Worm (Caenorhabditis elegans): ENCODE data around the gene F43H9.4.

Gene F43H9.4

DNA sequence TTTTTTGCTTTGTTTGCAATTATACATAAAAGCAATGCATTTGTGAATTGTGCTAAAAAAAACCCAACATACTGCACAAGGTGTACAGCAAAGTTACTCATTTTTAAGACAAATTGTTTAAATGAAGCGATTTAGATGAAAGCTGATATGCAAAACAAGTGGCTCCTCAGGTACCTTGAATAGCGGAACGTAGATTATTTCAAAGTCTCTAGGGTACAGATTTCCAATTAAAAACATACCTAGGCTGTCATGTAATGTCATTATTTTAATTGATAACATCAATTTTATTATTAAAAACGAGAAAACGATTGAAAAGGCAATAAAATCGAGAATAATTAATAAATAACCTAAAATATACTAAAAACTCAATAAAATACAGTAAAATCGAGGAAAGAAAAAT lies 35.6 kb downstream of the F43H9.4 start, which contains the start of gene str-139:
Gene str-139 (minus strand): TSS at position 101 of the 400 bp plus-strand sequence.
- TF ChIP-seq bed-2 (GFP tag; IDR thresholded peaks at IDR 0.05) (no peak), aptf-3 (GFP tag; IDR thresholded peaks at IDR 0.05) (no peak), hlh-12 (tag; optimal IDR thresholded peaks at IDR 0.05) (no peak), ekl-4 (GFP tag; IDR thresholded peaks at IDR 0.05) (no peak), rec-8 (tag; optimal IDR thresholded peaks at IDR 0.05) (no peak), athp-1 (tag; optimal IDR thresholded peaks at IDR 0.05) (no peak), attf-6 (GFP tag; IDR thresholded peaks at IDR 0.05) (no peak), F10E7.11 (tag; optimal IDR thresholded peaks at IDR 0.05) (no peak), zfh-2 (GFP tag; conservative IDR thresholded peaks at IDR 0.05) (no peak), snpc-1.3 (tag; optimal IDR thresholded peaks at IDR 0.05; ENCODE audit: insufficient read depth) (no peak), zim-3 (tag; optimal IDR thresholded peaks at IDR 0.05) (no peak), hrde-1 (tag; optimal IDR thresholded peaks at IDR 0.05; ENCODE audit: borderline replicate concordance) (no peak), B0035.1 (tag; optimal IDR thresholded peaks at IDR 0.05) (no peak), F49E8.2 (tag; optimal IDR thresholded peaks at IDR 0.05; ENCODE audit: insufficient read depth) (no peak), F57A8.1 (GFP tag; optimal IDR thresholded peaks at IDR 0.05) (no peak), C17E4.6 (GFP tag; IDR thresholded peaks at IDR 0.05) (no peak), lag-1 (GFP tag; IDR thresholded peaks at IDR 0.05) (no peak), F23B12.7 (tag; optimal IDR thresholded peaks at IDR 0.05; ENCODE audit: insufficient read depth) (no peak)

DNA sequence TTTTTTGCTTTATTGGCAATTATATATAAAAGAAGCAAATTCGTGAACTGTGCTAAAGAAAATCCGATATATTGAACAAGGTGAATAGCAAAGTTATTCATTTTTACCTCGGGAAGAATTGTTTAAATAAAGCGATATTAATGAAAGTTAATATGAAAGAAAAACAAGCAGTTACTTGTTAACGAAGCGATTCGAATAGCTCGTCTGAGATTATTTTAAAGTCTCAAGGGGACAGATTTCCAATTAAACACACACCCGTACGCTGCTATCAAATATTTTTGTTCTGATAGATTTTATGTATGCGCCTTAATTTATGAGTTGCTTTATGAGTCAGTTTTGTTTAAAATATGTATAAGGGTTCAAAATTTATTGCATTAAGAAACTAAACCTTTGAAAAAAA lies 41.3 kb downstream of the F43H9.4 start, which contains the start of gene str-140:
Gene str-140 (minus strand): TSS at position 101 of the 400 bp plus-strand sequence.
- TF ChIP-seq ztf-28 (GFP tag; IDR thresholded peaks at IDR 0.05) (no peak), F33H1.4 (GFP tag; IDR thresholded peaks at IDR 0.05) (no peak), madf-10 (tag; optimal IDR thresholded peaks at IDR 0.05) (no peak), F23B12.7 (tag; optimal IDR thresholded peaks at IDR 0.05; ENCODE audit: insufficient read depth) (no peak), F37B4.10 (GFP tag; IDR thresholded peaks at IDR 0.05) (no peak), F10E7.11 (tag; optimal IDR thresholded peaks at IDR 0.05) (no peak), T26A5.8 (tag; optimal IDR thresholded peaks at IDR 0.05) (no peak)

DNA sequence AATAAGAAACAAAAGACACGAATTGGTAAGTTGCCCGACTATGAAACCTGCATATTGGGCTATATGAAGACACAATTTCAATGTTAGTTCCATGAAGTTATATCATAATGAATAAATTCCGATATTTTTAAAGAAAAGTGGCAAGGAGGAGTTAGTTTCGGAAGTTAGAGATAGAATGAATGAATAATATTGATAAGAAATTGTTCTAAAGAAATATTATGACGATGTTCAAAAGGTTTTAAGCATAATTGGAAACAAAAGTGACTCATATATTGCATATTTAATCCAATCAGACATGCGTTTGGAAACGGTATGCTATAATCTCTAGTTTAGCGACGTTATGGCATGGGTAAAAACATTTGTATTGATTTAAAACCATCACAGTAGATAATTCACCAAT lies 43.1 kb downstream of the F43H9.4 start, which contains the start of gene str-143:
Gene str-143 (minus strand): TSS at position 101 of the 400 bp plus-strand sequence.
- TF ChIP-seq ceh-27 (GFP tag; optimal IDR thresholded peaks at IDR 0.05) (no peak), snpc-1.3 (tag; optimal IDR thresholded peaks at IDR 0.05; ENCODE audit: insufficient read depth) (no peak), B0019.2 (GFP tag; conservative IDR thresholded peaks at IDR 0.05) (no peak), tlf-1 (GFP tag; optimal IDR thresholded peaks at IDR 0.05) (no peak), Y53F4B.3 (GFP tag; IDR thresholded peaks at IDR 0.05) (no peak), unc-130 (GFP tag; optimal IDR thresholded peaks at IDR 0.05) (no peak), ceh-91 (GFP tag; IDR thresholded peaks at IDR 0.05) (no peak)

ce11 chrV:8072047-8072446 lies 45.5 kb downstream of the F43H9.4 start, which contains the start of gene str-144:
str-144 (minus strand) TSS chrV:8072147.
- TF ChIP-seq lsl-1 (GFP tag; optimal IDR thresholded peaks at IDR 0.05) (no peak), B0336.3 (GFP tag; IDR thresholded peaks at IDR 0.05) (no peak), lin-40 (tag; optimal IDR thresholded peaks at IDR 0.05) (no peak), mxl-1 (tag; optimal IDR thresholded peaks at IDR 0.05) (no peak), madf-3 (GFP tag; IDR thresholded peaks at IDR 0.05) (no peak), rcor-1 (GFP tag; IDR thresholded peaks at IDR 0.05) (no peak), ztf-18 (tag; optimal IDR thresholded peaks at IDR 0.05) (no peak), ztf-25 (GFP tag; IDR thresholded peaks at IDR 0.05) (no peak), Y53F4B.3 (GFP tag; IDR thresholded peaks at IDR 0.05) (no peak), F39B2.1 (GFP tag; IDR thresholded peaks at IDR 0.05) (no peak)
